Worm (Caenorhabditis elegans) whole organism, L1 larva: ENCODE data around the gene C06B8.3.

Experiments
- C16A3.4 ChIP-seq: fragments of 150-350 bp; optimal IDR thresholded peaks from 2 replicates; lab custom pipeline; 2014; ENCODE audit warnings: missing biosample characterization, missing genetic modification characterization
- F16B12.6 ChIP-seq: fragments of 150-350 bp; optimal IDR thresholded peaks from 2 replicates; lab custom pipeline; 2014; ENCODE audit warnings: missing biosample characterization, missing genetic modification characterization
- ceh-82 ChIP-seq, 3 experiments: fragments of 150-350 bp in 1 of 3; sonication (generic microtip) in 2 of 3; optimal IDR thresholded peaks; 2 replicates each; lab custom pipeline; 2014 to 2017; ENCODE audit warnings: missing biosample characterization in 3 of 3, missing genetic modification characterization in 3 of 3
- ceh-88 ChIP-seq: fragments of 200-800 bp; sonication (Bioruptor generic); IDR thresholded peaks from 2 replicates; pipeline ENCODE4 v1.3.6; 2022; ENCODE audit warnings: missing genetic modification characterization, missing compliant biosample characterization
- dsc-1 ChIP-seq: sonication (generic microtip); optimal IDR thresholded peaks from 2 replicates; lab custom pipeline; 2016; ENCODE audit warnings: mild to moderate bottlenecking, missing genetic modification characterization, missing compliant biosample characterization
- efl-1 ChIP-seq, 4 experiments: fragments of 150-350 bp; optimal IDR thresholded peaks in 3 of 4; peaks in 1 of 4; 1 replicate in 1 of 4; 2 replicates in 3 of 4; lab custom pipeline; 2014; ENCODE audit warnings: missing biosample characterization in 2 of 4, missing genetic modification characterization in 2 of 4, missing genetic modification reagents in 2 of 4
- elt-2 ChIP-seq: sonication (generic microtip); optimal IDR thresholded peaks from 2 replicates; lab custom pipeline; 2016; ENCODE audit warnings: missing genetic modification characterization, mild to moderate bottlenecking, inconsistent platforms, missing compliant biosample characterization, missing genetic modification reagents
- fos-1 ChIP-seq: fragments of 150-350 bp; optimal IDR thresholded peaks from 2 replicates; lab custom pipeline; 2014; ENCODE audit warnings: missing biosample characterization, missing genetic modification characterization
- hlh-17 ChIP-seq: fragments of 200-800 bp; sonication (Bioruptor generic); optimal IDR thresholded peaks from 2 replicates; lab custom pipeline; 2018; ENCODE audit warnings: missing genetic modification characterization, mild to moderate bottlenecking, missing compliant biosample characterization, moderate library complexity, borderline replicate concordance
- hlh-4 ChIP-seq: sonication (generic microtip); optimal IDR thresholded peaks from 2 replicates; lab custom pipeline; 2016; ENCODE audit warnings: mild to moderate bottlenecking, missing genetic modification characterization, missing compliant biosample characterization
- hpl-2 ChIP-seq: fragments of 150-350 bp; optimal IDR thresholded peaks from 2 replicates; lab custom pipeline; 2014; ENCODE audit warnings: missing biosample characterization, missing genetic modification reagents, missing genetic modification characterization
- isw-1 ChIP-seq: fragments of 200-800 bp; sonication (Bioruptor generic); IDR thresholded peaks from 2 replicates; pipeline ENCODE4 v1.3.6; 2022; ENCODE audit warnings: missing genetic modification characterization, missing compliant biosample characterization
- jun-1 ChIP-seq: fragments of 150-350 bp; optimal IDR thresholded peaks from 2 replicates; lab custom pipeline; 2014; ENCODE audit warnings: missing biosample characterization, missing genetic modification reagents, missing genetic modification characterization
- lin-14 ChIP-seq: fragments of 200-800 bp; sonication (Bioruptor generic); optimal IDR thresholded peaks from 2 replicates; lab custom pipeline; 2018; ENCODE audit warnings: mild to moderate bottlenecking, missing genetic modification characterization, moderate library complexity, missing compliant biosample characterization
- lin-35 ChIP-seq, 2 experiments: fragments of 150-350 bp; optimal IDR thresholded peaks; 2 replicates each; lab custom pipeline; 2014; ENCODE audit warnings: missing biosample characterization in 2 of 2, missing genetic modification characterization in 2 of 2, missing genetic modification reagents in 2 of 2
- mdl-1 ChIP-seq, 2 experiments: fragments of 150-350 bp; optimal IDR thresholded peaks; 2 replicates each; lab custom pipeline; 2014 to 2017; ENCODE audit warnings: missing biosample characterization in 2 of 2, missing genetic modification characterization in 2 of 2, inconsistent platforms in 1 of 2
- mef-2 ChIP-seq: fragments of 150-350 bp; optimal IDR thresholded peaks from 2 replicates; lab custom pipeline; 2014; ENCODE audit warnings: missing biosample characterization, missing genetic modification characterization
- nhr-12 ChIP-seq: sonication (generic microtip); optimal IDR thresholded peaks from 2 replicates; lab custom pipeline; 2017; ENCODE audit warnings: missing biosample characterization, missing genetic modification characterization
- nhr-20 ChIP-seq: sonication (generic microtip); optimal IDR thresholded peaks from 2 replicates; lab custom pipeline; 2016; ENCODE audit warnings: mild to moderate bottlenecking, missing genetic modification characterization, missing compliant biosample characterization
- nhr-28 ChIP-seq: fragments of 150-350 bp; optimal IDR thresholded peaks from 2 replicates; lab custom pipeline; 2014; ENCODE audit warnings: missing biosample characterization, missing genetic modification characterization
- nhr-77 ChIP-seq: fragments of 150-350 bp; optimal IDR thresholded peaks from 2 replicates; lab custom pipeline; 2014; ENCODE audit warnings: missing biosample characterization, missing genetic modification characterization
- nhr-90 ChIP-seq: sonication (generic microtip); optimal IDR thresholded peaks from 2 replicates; lab custom pipeline; 2016; ENCODE audit warnings: mild to moderate bottlenecking, missing genetic modification characterization, missing compliant biosample characterization; ENCODE audit not compliant: poor library complexity
- pag-3 ChIP-seq: sonication (generic microtip); optimal IDR thresholded peaks from 2 replicates; lab custom pipeline; 2017; ENCODE audit warnings: missing genetic modification characterization, mild to moderate bottlenecking, missing compliant biosample characterization, antibody characterized with exemption, borderline replicate concordance; ENCODE audit not compliant: insufficient read depth
- pqm-1 ChIP-seq: sonication (generic microtip); optimal IDR thresholded peaks from 3 replicates; lab custom pipeline; 2017; ENCODE audit warnings: missing biosample characterization, missing genetic modification characterization
- snpc-4 ChIP-seq: fragments of 150-350 bp; optimal IDR thresholded peaks from 2 replicates; lab custom pipeline; 2014; ENCODE audit warnings: missing biosample characterization, missing genetic modification characterization
- swsn-7 ChIP-seq: sonication (generic microtip); optimal IDR thresholded peaks from 2 replicates; lab custom pipeline; 2016; ENCODE audit warnings: missing genetic modification characterization, missing compliant biosample characterization
- tbx-2 ChIP-seq: sonication (generic microtip); optimal IDR thresholded peaks from 2 replicates; lab custom pipeline; 2016; ENCODE audit warnings: missing genetic modification characterization, missing compliant biosample characterization
- unc-30 ChIP-seq: sonication (generic microtip); optimal IDR thresholded peaks from 2 replicates; lab custom pipeline; 2017; ENCODE audit warnings: missing biosample characterization, missing genetic modification characterization
- unc-62 ChIP-seq: fragments of 150-350 bp; optimal IDR thresholded peaks from 2 replicates; lab custom pipeline; 2014; ENCODE audit warnings: missing biosample characterization, missing genetic modification reagents, missing genetic modification characterization
- ztf-4 ChIP-seq: fragments of 150-350 bp; optimal IDR thresholded peaks from 2 replicates; lab custom pipeline; 2014; ENCODE audit warnings: missing biosample characterization, missing genetic modification characterization

C06B8.3 gene

DNA sequence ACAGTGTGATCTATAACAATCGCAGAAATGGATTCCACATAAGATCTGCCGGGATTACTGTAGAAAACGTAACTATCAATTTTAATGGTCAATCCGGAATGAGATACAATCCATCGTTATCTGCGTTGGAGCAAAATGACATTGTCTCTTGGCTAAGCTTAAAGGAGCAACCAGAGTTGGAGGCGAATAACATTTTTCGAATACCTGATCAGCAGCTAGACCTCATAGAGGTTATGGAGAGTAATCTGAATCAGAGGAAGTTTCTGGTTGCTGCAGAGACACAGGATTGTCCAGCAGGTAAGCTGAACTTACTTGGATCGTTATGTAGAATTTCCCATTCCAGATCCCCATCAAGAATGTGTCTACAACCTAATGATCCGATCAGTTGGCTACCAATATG is 19.2 kb upstream of the C06B8.3 start:
- TF ChIP-seq pag-3 (no peak), efl-1 (optimal IDR thresholded peaks at IDR 0.05; lab: Kevin White, UChicago) (no peak), efl-1 (GFP tag; optimal IDR thresholded peaks at IDR 0.05 in 1 of 2; lab: Kevin White, UChicago) (peak in 1 of 2 experiments; percentile 79), hlh-4 (tag; lab: Kevin White, UChicago) (no peak), nhr-20 (no peak), C16A3.4 (no peak), nhr-28 (tag; lab: Kevin White, UChicago) (no peak)
- TF ChIP-seq, all 84 proteins: peak for 1

DNA sequence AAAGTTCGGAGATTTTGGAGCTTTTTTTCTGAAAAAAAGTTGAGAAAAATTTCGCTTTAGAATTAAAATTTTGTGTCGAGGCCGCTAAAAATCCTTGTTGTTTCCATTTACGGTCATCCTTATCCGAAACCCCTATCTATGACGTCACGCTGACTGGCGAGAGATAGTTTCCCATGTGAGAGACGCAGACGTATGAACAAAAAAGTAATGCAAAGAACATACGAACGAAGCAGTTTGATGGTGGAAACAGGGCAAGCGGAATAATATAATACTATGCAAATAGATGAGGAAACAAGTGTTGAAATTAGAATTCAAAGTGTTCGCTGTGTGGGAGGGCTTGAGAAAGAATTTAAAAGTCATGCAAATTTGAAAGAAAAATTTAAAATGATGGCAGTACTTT is 14.7 kb upstream of the C06B8.3 start:
- TF ChIP-seq isw-1 (GFP tag; lab: Robert Waterston, UW) (no peak), unc-62 (GFP tag; lab: Kevin White, UChicago) (no peak), hlh-17 (GFP tag; lab: Kevin White, UChicago) (no peak), hlh-4 (tag; lab: Kevin White, UChicago) (no peak), ztf-4 (tag; lab: Kevin White, UChicago) (no peak), mef-2 (tag; lab: Kevin White, UChicago) (no peak), snpc-4 (tag; lab: Kevin White, UChicago) (no peak), lin-14 (GFP tag; lab: Kevin White, UChicago) (peak; percentile 2), efl-1 (optimal IDR thresholded peaks at IDR 0.05; lab: Kevin White, UChicago) (peak in 1 of 2 experiments; percentile 11), efl-1 (GFP tag; optimal IDR thresholded peaks at IDR 0.05 in 1 of 2; lab: Kevin White, UChicago) (peak in 1 of 2 experiments; percentile 77), ceh-82 (tag; optimal IDR thresholded peaks at IDR 0.05; lab: Kevin White, UChicago) (no peak), elt-2 (tag; lab: Kevin White, UChicago) (peak; percentile 7)

DNA sequence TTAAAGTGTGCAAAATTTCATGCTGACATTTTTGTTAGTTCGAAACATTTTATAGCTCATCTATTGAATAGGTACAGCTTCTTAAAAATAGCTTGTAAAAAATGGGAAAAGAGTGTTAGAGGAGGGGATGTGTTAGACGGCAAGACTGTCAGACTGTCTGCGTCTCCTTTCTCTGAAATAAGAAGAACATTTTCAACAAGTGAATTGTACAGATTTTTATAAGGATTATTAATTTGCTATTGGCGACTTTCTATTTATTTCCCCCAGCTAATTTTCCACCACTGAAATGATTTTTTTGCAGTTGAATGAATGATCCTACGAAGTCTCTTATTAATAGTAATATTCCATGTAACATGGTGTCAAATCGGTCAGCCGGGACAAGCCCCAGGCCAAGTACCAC is 14.0 kb upstream of the C06B8.3 start, which contains the start of gene C06B8.7:
TSS of gene C06B8.7 (plus strand) at position 301 of the 400 bp plus-strand sequence.
- TF ChIP-seq ceh-88 (GFP tag; lab: Robert Waterston, UW) (no peak), elt-2 (tag; lab: Kevin White, UChicago) (no peak)
- TF ChIP-seq, all 84 proteins: peak for 0

DNA sequence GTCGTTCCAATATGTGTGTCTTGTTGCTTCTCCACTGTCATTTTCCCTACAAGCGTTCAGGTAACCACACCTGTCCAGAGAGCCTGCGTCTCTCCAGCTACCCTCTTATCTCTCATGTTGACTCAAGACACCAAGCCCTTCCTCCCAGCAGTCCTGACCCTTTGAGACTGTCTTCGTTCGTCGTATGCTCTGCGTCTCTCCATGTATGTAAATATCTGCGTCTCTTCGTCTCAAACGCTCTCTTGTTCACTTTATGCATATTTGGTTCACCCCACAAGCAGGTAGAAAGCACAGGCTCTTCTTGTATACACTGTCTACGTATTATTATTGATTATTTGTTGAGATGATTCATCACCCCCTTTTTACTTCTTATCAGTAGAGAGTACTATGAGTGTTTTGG is 13.3 kb upstream of the C06B8.3 start:
- TF ChIP-seq nhr-20 (peak; percentile 19), nhr-90 (peak; percentile 48), tbx-2 (tag; lab: Kevin White, UChicago) (peak; percentile 19), nhr-77 (tag; lab: Kevin White, UChicago) (peak; percentile 21), dsc-1 (tag; lab: Kevin White, UChicago) (no peak), lin-35 (GFP tag; optimal IDR thresholded peaks at IDR 0.05; lab: Kevin White, UChicago) (peak in 1 of 2 experiments; percentile 49), F16B12.6 (tag; lab: Kevin White, UChicago) (no peak), isw-1 (GFP tag; lab: Robert Waterston, UW) (no peak), efl-1 (optimal IDR thresholded peaks at IDR 0.05; lab: Kevin White, UChicago) (peak; percentile 20 to 48), efl-1 (GFP tag; optimal IDR thresholded peaks at IDR 0.05 in 1 of 2; lab: Kevin White, UChicago) (no peak), unc-30 (tag; lab: Kevin White, UChicago) (no peak), swsn-7 (tag; lab: Kevin White, UChicago) (peak; percentile 30), lin-14 (GFP tag; lab: Kevin White, UChicago) (peak; percentile 68), mdl-1 (tag; optimal IDR thresholded peaks at IDR 0.05; lab: Kevin White, UChicago) (peak in 1 of 2 experiments; percentile 18), nhr-28 (tag; lab: Kevin White, UChicago) (no peak), jun-1 (tag; lab: Kevin White, UChicago) (peak; percentile 82), hpl-2 (GFP tag; lab: Kevin White, UChicago) (no peak), ztf-4 (tag; lab: Kevin White, UChicago) (no peak), fos-1 (tag; lab: Kevin White, UChicago) (peak; percentile 3), elt-2 (tag; lab: Kevin White, UChicago) (peak; percentile 88), nhr-12 (no peak)

ce11 chrV:15495169-15495568 is 10.7 kb upstream of the C06B8.3 start, which contains the start of gene srh-219:
srh-219 (plus strand) TSS chrV:15495469.
- TF ChIP-seq efl-1 (optimal IDR thresholded peaks at IDR 0.05; lab: Kevin White, UChicago) (no peak), efl-1 (GFP tag; optimal IDR thresholded peaks at IDR 0.05 in 1 of 2; lab: Kevin White, UChicago) (peak in 1 of 2 experiments; percentile 48), pqm-1 (tag; lab: Kevin White, UChicago) (no peak)
